Worm (Caenorhabditis elegans) whole organism, L1 larva: ENCODE data around the gene emb-4.

ENCODE experiments used
- alr-1 ChIP-seq: fragments of 200-800 bp; sonication (Bioruptor generic); optimal IDR thresholded peaks from 2 replicates; lab custom pipeline; 2018; ENCODE audit warnings: borderline replicate concordance, mild to moderate bottlenecking, missing genetic modification characterization, missing compliant biosample characterization
- ama-1 ChIP-seq: fragments of 150-350 bp; optimal IDR thresholded peaks from 2 replicates; lab custom pipeline; 2014
- ces-1 ChIP-seq: fragments of 150-350 bp; optimal IDR thresholded peaks from 2 replicates; lab custom pipeline; 2014; ENCODE audit warnings: missing biosample characterization, missing genetic modification reagents, missing genetic modification characterization
- elt-2 ChIP-seq: sonication (generic microtip); optimal IDR thresholded peaks from 2 replicates; lab custom pipeline; 2016; ENCODE audit warnings: missing genetic modification characterization, mild to moderate bottlenecking, inconsistent platforms, missing compliant biosample characterization, missing genetic modification reagents
- ets-5 ChIP-seq: fragments of 200-800 bp; sonication (Bioruptor generic); IDR thresholded peaks from 2 replicates; pipeline ENCODE4 v1.3.6; 2022; ENCODE audit warnings: missing genetic modification characterization, missing compliant biosample characterization
- hlh-4 ChIP-seq: sonication (generic microtip); optimal IDR thresholded peaks from 2 replicates; lab custom pipeline; 2016; ENCODE audit warnings: mild to moderate bottlenecking, missing genetic modification characterization, missing compliant biosample characterization
- lin-13 ChIP-seq: fragments of 150-350 bp; optimal IDR thresholded peaks from 2 replicates; lab custom pipeline; 2014; ENCODE audit warnings: missing biosample characterization, missing genetic modification reagents, missing genetic modification characterization
- nhr-28 ChIP-seq: fragments of 150-350 bp; optimal IDR thresholded peaks from 2 replicates; lab custom pipeline; 2014; ENCODE audit warnings: missing biosample characterization, missing genetic modification characterization
- snpc-4 ChIP-seq: fragments of 150-350 bp; optimal IDR thresholded peaks from 2 replicates; lab custom pipeline; 2014; ENCODE audit warnings: missing biosample characterization, missing genetic modification characterization
- unc-130 ChIP-seq: fragments of 150-350 bp; optimal IDR thresholded peaks from 2 replicates; lab custom pipeline; 2017; ENCODE audit warnings: missing biosample characterization, missing genetic modification characterization, inconsistent platforms
- unc-62 ChIP-seq: fragments of 150-350 bp; optimal IDR thresholded peaks from 2 replicates; lab custom pipeline; 2014; ENCODE audit warnings: missing biosample characterization, missing genetic modification reagents, missing genetic modification characterization
- unc-86 ChIP-seq: sonication (generic microtip); optimal IDR thresholded peaks from 2 replicates; lab custom pipeline; 2016; ENCODE audit warnings: missing genetic modification characterization, missing compliant biosample characterization
- ztf-4 ChIP-seq: fragments of 150-350 bp; optimal IDR thresholded peaks from 2 replicates; lab custom pipeline; 2014; ENCODE audit warnings: missing biosample characterization, missing genetic modification characterization

- TF ChIP-seq snpc-4 = no peak
- no peak for TF ChIP-seq unc-62 (GFP tag; lab: Kevin White, UChicago)
- no peak for TF ChIP-seq ces-1
- TF ChIP-seq hlh-4 (tag; lab: Kevin White, UChicago) = no peak
- TF ChIP-seq elt-2 (tag; lab: Kevin White, UChicago) = no peak
- TF ChIP-seq nhr-28 = no peak
- no peak for TF ChIP-seq alr-1 (tag; lab: Kevin White, UChicago)
- TF ChIP-seq ztf-4 (tag; lab: Kevin White, UChicago) = no peak
- no peak for TF ChIP-seq ama-1
- no peak for TF ChIP-seq ets-5
- no peak for TF ChIP-seq unc-130 (tag; lab: Kevin White, UChicago)
- TF ChIP-seq unc-86 (tag; lab: Kevin White, UChicago) = no peak
- no peak for TF ChIP-seq lin-13
Observed at ce11 chrV:18911736-18912135, 17.0 kb upstream of the emb-4 start, which contains the start of gene cyp-42A1.
